Worm (Caenorhabditis elegans) whole organism, L1 larva: Measurements from ENCODE around the gene fbl-1.

Source experiments
- ama-1 ChIP-seq: fragments of 150-350 bp; optimal IDR thresholded peaks from 2 replicates; lab custom pipeline; 2014
- egl-27 ChIP-seq, 2 experiments: fragments of 150-350 bp in 1 of 2; sonication (generic microtip); optimal IDR thresholded peaks; 3 replicates each; lab custom pipeline; 2017 to 2018; ENCODE audit warnings: missing biosample characterization in 2 of 2, missing genetic modification characterization in 2 of 2, missing genetic modification reagents in 2 of 2
- elt-3 ChIP-seq, 6 experiments: fragments of 150-350 bp in 1 of 6; sonication (generic microtip); optimal IDR thresholded peaks; 2 replicates each; lab custom pipeline; 2017 to 2018; ENCODE audit warnings: missing biosample characterization in 6 of 6, missing genetic modification characterization in 6 of 6, inconsistent platforms in 1 of 6
- unc-62 ChIP-seq: fragments of 150-350 bp; optimal IDR thresholded peaks from 2 replicates; lab custom pipeline; 2014; ENCODE audit warnings: missing biosample characterization, missing genetic modification reagents, missing genetic modification characterization
- unc-86 ChIP-seq: sonication (generic microtip); optimal IDR thresholded peaks from 2 replicates; lab custom pipeline; 2016; ENCODE audit warnings: missing genetic modification characterization, missing compliant biosample characterization

DNA sequence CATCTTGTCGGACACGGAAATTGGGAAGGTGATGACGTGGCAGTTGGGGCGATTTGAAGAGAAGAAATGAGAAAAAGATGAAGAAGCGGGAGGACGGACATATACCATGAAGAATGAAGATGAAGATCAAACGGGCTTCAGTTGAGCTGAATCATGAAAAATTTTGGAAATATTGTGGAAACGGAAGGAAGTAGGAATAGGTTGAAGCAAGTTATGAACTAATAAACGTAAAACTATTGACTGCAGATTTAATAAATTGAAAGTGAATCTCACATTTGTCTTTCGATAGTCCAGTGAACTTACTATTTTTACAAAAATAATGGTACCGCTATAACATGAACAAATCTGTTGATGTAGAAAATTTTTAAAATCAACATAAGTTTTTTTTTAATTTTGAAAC is 25.9 kb downstream of the fbl-1 start, which contains the start of gene lron-14:
- TF ChIP-seq ama-1 (lab: Kevin White, UChicago) = no peak
- no peak for TF ChIP-seq egl-27 (tag; optimal IDR thresholded peaks at IDR 0.05; lab: Kevin White, UChicago)
- no peak for TF ChIP-seq unc-62 (GFP tag; lab: Kevin White, UChicago)
- TF ChIP-seq elt-3 (tag; optimal IDR thresholded peaks at IDR 0.05; lab: Kevin White, UChicago) = no peak
- no peak for TF ChIP-seq unc-86 (tag; lab: Kevin White, UChicago)
